Fruit fly (Drosophila melanogaster): Measurements from ENCODE around the gene sd.

sd gene

DNA sequence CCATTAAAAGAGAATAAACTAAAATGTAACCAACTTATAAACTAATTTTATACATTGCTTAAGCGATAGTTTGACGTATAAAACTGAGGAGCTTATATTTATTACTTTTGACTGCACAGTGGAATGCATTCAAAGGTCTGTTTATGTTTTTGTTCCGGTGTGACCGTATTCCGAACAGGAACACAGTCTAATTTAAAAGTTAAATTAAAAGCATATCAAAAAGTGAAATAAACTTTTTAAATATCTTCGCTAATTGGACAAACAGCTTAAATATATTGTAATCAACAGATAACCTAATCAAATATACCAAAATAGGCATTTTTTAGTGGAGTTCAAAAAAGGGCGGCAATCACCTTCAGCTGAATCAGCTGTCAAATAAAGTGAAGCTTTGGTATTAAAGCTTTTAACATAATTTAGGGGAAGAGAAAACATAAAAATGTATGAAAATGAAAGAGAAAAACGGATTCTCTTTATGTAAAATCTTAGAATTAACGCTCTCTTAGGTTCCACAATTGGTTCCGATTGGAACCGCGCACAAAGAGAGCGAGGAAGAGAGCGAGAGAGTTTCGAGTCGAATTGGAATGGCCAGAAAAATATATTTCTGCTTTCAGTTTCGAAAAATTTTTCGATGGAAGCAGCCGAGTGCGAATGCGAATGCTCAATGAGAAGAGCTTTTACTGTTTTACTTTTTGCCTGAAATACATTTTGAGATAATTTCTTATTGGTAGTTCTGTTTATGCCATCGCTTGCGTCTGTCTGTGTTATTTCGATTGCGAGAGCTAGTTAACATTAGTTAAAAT, at the start of gene sd, which contains the start of gene PGRP-LE:
sd (plus strand) TSS at position 607 of the 800 bp plus-strand sequence.
PGRP-LE (minus strand) TSS at position 117 of the 800 bp plus-strand sequence.
- TF ChIP-seq noc (tag; optimal IDR thresholded peaks at IDR 0.05) = no peak

- no peak for TF ChIP-seq noc (tag; optimal IDR thresholded peaks at IDR 0.05)
These were observed 48.2 kb upstream of the sd start, which contains the start of gene CG8260 for dm6 chrX:15756018-15756417. CG8260 (plus strand) TSS chrX:15756318.

dm6 chrX:15758692-15759240, 45.4 kb upstream of the sd start:
- TF ChIP-seq noc (tag; optimal IDR thresholded peaks at IDR 0.05) = peak; percentile 56

- TF ChIP-seq noc (tag; optimal IDR thresholded peaks at IDR 0.05) = no peak
These were observed 44.3 kb upstream of the sd start for dm6 chrX:15759752-15760446.

DNA sequence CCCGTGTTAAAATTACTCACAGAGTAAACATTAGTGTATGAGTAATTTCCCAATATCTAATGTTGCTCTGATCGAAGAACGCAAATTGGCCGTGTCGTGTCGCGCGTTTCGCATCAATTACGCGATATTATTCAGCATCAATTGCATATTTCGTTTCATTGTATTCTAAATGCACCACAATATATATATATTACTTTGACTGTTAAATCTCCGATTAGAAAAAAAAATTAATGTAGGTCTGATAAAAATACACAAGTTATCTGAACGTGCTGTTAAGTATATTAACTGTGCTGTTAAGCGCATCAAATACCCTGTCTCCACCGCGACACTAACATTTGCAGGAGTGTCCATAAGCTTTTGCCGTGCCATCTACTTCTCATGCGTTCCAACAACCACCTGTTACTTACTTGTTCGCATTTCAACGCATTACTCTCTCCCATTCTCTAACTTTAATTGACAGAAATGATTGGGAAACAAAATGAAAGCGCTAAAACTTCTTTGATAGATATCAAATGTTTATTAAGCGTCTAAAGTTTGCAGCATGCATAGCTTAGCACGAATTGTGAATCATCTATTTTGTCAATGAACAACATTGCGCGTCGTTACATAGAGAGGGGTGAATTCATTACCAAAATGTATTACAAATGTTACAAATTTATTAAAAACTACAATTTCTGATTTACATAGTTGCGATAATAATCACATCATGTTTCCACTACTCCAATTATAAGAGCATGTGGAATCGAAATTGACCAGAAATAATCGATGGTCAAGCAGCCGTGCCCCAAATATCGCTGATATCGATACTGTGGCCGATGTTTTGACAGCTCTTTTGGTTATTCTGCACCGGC, 43.5 kb upstream of the sd start, which contains the start of the genes Graf and mRpL3:
Graf (minus strand) TSS at position 287 of the 851 bp plus-strand sequence.
mRpL3 (plus strand) TSS at position 802 of the 851 bp plus-strand sequence.
- TF ChIP-seq noc (tag; optimal IDR thresholded peaks at IDR 0.05) = no peak

DNA sequence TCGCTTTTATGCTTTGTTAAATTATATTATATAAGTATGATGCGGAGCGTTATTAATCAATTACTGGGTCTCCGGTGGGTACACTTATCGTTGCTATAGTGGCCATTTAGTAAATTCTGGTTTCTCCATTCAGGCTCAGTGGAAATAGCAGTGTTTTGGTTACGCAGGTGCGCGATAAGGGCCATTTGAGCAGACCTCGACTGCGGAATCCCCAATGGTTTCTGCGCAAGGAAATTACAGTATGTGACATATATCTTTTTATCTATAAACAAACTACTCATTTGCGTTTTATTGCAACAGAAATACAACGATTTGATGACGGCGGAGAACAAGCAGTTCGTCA, 42.9 kb upstream of the sd start:
- no peak for TF ChIP-seq noc (tag; optimal IDR thresholded peaks at IDR 0.05)

DNA sequence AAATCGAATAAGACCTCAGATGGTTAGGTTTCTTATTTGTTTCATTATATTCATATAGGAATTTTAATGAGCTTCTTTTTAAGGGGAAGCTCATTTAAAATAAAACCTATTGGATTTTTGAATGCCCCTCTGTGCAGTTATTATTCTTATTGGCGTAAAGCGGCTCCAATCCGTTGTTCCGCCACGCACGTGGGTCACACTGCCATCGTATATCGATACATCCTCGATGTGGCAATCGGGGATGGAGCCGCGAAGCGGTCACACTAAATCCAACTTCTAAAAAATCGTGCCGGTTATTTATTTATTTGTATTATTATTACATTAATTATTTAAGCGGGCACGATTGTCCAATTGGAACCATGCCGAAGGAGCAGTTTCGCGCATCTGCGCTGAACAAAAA, 41.4 kb upstream of the sd start, which contains the start of gene Polr3A:
Polr3A (plus strand) TSS at position 234 of the 400 bp plus-strand sequence.
- no peak for TF ChIP-seq noc (tag; optimal IDR thresholded peaks at IDR 0.05)

dm6 chrX:15766395-15766866, 37.7 kb upstream of the sd start, which contains the start of gene CG8952:
CG8952 (minus strand) TSS chrX:15766445.
- no peak for TF ChIP-seq noc (tag; optimal IDR thresholded peaks at IDR 0.05)

DNA sequence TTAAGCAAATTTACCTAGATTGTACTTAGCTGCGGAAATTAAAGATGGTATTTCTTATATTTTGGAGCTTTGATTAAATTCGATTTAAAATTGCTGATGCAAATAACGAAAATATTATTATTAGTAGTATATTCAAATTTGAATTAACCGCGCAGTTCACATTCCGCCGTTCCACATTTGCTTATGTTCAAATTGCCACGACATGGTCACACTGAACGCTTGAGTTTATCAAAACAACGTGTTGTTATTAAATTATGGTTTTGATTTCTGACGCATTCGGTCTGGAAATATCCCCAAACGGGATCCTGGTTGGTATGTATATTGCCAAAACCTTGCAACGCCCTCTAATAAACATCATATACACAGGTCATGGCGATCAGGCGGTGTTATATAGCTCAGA, 34.7 kb upstream of the sd start, which contains the start of gene CG33172:
CG33172 (plus strand) TSS at position 208 of the 400 bp plus-strand sequence.
- TF ChIP-seq noc (tag; optimal IDR thresholded peaks at IDR 0.05) = no peak

DNA sequence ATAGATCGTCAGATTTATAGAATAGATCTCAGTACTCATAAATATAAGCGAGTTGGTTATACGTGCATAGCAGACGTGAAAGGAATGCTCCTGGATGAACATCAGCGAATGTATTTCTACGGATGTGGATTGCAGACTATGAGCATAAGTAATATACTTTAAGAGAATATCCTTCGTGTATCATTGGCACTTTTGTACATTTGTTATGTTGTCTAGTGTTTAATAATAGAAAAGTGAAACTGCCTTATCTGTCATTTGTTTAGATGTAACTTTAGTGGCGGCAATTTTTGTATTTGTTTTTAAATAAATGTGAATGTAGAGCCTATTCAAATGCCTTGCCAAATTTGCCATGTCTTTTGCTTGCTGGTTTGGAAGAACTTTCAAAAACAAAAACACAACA, 31.5 kb upstream of the sd start, which contains the start of gene CG43672:
CG43672 (plus strand) TSS at position 301 of the 400 bp plus-strand sequence.
- no peak for TF ChIP-seq noc (tag; optimal IDR thresholded peaks at IDR 0.05)

DNA sequence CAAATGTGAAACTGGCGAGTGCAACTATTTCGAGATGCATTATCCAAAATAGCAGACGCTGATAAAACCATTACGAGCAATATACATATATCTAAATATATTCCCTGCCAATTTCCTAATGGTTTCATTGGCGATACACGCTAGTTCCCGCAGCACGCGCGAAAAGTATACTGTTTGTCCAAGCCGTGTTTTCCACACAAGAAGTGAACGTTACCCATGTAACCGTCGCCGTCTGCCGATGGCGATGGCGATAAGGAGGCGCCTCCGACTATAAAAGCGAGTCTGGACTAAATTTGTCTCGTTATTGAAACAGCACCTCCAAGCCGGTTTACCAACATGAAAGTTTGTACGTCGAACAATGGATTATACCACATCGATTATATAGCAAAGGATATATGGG, 25.3 kb upstream of the sd start, which contains the start of gene CG43673:
CG43673 (plus strand) TSS at position 301 of the 400 bp plus-strand sequence.
- TF ChIP-seq noc (tag; optimal IDR thresholded peaks at IDR 0.05) = no peak

- TF ChIP-seq noc (tag; optimal IDR thresholded peaks at IDR 0.05) = no peak
These were observed 20.6 kb upstream of the sd start, which contains the start of gene Efhc1.1 for dm6 chrX:15783610-15784009. Efhc1.1 (minus strand) TSS chrX:15783710.

dm6 chrX:15785429-15786239, 18.5 kb upstream of the sd start, which contains the start of the genes Paf-AHalpha and mRpS30:
Paf-AHalpha (minus strand) TSS chrX:15785583.
mRpS30 (plus strand) TSS chrX:15786047.
- TF ChIP-seq noc (tag; optimal IDR thresholded peaks at IDR 0.05) = no peak

DNA sequence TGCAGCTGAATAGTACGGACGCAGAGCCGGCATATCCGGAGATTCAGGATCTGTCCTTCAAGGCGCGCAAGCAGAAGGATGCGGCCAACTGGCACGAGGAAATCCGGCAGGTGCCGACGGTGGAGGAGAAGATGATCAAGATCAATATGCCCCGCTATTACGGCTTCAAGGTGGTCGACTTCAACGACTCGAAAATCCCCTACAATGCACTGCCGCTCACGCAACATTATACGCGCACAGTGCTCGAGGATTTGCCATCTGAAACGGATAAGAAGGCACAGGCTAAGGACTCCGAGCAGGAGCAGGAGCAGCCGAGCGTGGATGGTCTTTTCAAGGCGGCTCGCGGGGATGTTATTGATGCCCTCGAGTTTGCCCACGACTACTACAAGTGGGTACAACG, 17.9 kb upstream of the sd start:
- TF ChIP-seq noc (tag; optimal IDR thresholded peaks at IDR 0.05) = no peak
